Worm (Caenorhabditis elegans): ENCODE data around the gene C05C8.1.
A peak's percentile ranks its signal among the peaks of the same experiment; 100 is the strongest.

C05C8.1 gene

DNA sequence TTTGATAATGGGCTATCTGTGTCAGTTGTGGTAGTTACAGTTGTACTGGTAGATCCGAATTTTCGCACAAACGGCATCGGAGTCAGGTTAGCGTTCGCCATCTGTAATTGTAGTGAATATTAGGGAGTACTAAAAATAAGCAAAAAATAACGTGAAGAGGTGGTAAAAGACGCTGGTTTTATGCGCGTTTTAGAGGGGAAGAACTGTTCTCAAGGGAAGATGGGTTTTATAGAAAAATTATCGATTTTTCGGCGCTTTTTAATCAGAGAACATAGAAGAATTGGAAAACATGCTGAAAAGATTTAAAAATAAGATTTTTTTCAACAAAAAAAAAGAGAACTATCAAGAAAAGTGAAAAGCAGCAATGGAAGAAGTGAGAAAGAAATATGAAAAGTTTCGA, 16.4 kb upstream of the C05C8.1 start, which contains the start of gene C13F10.7:
C13F10.7 (minus strand) TSS at position 101 of the 400 bp plus-strand sequence.
- no peak for TF ChIP-seq ceh-39 (tag; optimal IDR thresholded peaks at IDR 0.05)

DNA sequence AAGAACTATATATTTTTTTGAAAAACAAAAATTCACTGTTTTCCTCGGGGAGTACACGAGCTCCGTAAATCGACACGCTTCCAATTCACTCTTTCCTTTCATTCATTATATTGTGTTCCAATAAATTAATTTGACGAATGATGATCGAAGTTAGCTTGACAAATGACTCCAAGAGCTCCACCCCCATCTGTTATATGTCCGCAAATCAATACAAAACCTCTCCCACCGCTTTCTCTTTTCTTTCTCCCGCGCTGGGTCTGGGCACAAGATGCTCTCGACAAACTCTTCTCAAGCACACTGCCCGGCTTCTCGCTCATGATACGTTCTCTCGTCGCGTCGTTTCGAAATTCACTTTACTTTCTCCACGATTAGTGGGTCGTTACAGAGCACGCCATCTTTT, 15.6 kb upstream of the C05C8.1 start, which contains the start of gene C13F10.1:
C13F10.1 (plus strand) TSS at position 138 of the 400 bp plus-strand sequence.
- TF ChIP-seq ces-1 (GFP tag; optimal IDR thresholded peaks at IDR 0.05) (peak; percentile 62), unc-120 (tag; optimal IDR thresholded peaks at IDR 0.05; ENCODE audit: poor library complexity, severe bottlenecking) (peak; percentile 31), mep-1 (tag; optimal IDR thresholded peaks at IDR 0.05) (no peak), hlh-1 (tag; optimal IDR thresholded peaks at IDR 0.05) (peak; percentile 32), nhr-76 (tag; optimal IDR thresholded peaks at IDR 0.05) (no peak), unc-62 (GFP tag; optimal IDR thresholded peaks at IDR 0.05) (peak; percentile 80)

DNA sequence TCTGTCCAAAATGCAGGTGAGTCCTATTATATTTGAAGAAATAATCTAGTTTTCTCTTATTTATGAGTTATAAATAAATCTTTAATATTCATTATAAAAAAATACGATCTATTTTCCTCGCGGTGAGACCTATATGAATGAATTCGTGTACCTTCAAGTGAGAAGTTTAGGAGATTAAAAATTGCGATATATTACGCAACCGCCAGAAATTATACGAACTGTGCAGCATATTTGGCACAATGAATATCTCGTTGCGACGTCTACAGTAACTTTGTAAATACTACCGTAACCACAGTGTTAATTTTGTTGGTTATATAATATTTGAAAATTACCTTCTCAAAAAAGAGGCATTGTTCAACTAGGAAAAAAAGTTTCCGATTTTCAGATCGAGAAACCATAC, 15.2 kb upstream of the C05C8.1 start:
- no peak for TF ChIP-seq ceh-39 (tag; optimal IDR thresholded peaks at IDR 0.05)
- TF ChIP-seq ces-1 (GFP tag; optimal IDR thresholded peaks at IDR 0.05) = no peak
- peak; percentile 72 for TF ChIP-seq zip-8 (tag; optimal IDR thresholded peaks at IDR 0.05)
- TF ChIP-seq lsy-2 (tag; optimal IDR thresholded peaks at IDR 0.05) = no peak

DNA sequence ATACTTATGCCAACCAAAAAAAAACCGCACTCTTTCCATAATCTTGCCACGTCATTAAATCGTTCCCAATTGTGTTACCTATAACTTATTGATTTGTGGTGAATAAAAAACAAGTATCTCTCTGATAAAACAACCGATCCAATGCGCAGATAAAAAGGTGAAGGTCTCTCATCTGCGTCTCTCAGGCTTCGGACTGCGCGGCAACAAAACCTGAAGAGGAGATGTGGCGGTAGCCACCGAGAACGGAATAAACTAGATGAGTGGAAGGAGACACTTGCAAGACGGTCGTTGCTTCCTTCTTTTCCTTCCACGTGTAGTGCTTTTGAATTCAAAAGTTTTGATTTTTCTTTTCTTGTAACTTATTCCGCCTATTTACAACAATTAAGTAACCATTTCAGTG, 14.6 kb upstream of the C05C8.1 start, which contains the start of gene fkb-3:
fkb-3 (plus strand) TSS at position 277 of the 400 bp plus-strand sequence.
- TF ChIP-seq hlh-1 (tag; optimal IDR thresholded peaks at IDR 0.05) (no peak), ham-2 (GFP tag; optimal IDR thresholded peaks at IDR 0.05) (no peak), ztf-11 (tag; optimal IDR thresholded peaks at IDR 0.05) (no peak), mls-2 (tag; optimal IDR thresholded peaks at IDR 0.05) (no peak), nhr-12 (tag; optimal IDR thresholded peaks at IDR 0.05) (no peak), zip-8 (tag; optimal IDR thresholded peaks at IDR 0.05) (no peak), nhr-2 (tag; optimal IDR thresholded peaks at IDR 0.05) (no peak), sptf-1 (tag; optimal IDR thresholded peaks at IDR 0.05) (no peak), tbx-8 (GFP tag; optimal IDR thresholded peaks at IDR 0.05) (no peak), unc-39 (tag; optimal IDR thresholded peaks at IDR 0.05) (no peak), ceh-39 (tag; optimal IDR thresholded peaks at IDR 0.05) (no peak), flh-1 (GFP tag; optimal IDR thresholded peaks at IDR 0.05) (no peak), unc-120 (tag; optimal IDR thresholded peaks at IDR 0.05; ENCODE audit: poor library complexity, severe bottlenecking) (no peak)

DNA sequence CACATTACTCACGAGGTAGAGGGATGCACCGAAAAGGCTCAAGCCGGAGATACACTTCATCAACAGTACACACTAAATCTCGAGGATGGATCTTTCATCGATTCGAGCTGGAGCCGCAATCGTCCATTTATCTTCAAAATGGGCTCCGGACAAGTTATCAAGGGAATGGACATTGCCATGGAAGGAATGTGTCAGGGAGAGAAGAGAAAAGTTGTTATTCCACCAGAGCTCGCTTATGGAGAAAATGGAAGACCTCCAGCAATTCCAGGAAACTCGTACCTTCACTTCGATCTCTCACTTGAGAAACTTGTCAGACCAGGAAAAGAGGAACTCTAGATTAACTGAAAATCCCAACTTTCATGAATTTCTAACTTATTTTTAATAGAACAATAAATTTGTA, 13.7 kb upstream of the C05C8.1 start:
- TF ChIP-seq lsy-2 (tag; optimal IDR thresholded peaks at IDR 0.05) (no peak), flh-1 (GFP tag; optimal IDR thresholded peaks at IDR 0.05) (no peak), ztf-11 (tag; optimal IDR thresholded peaks at IDR 0.05) (no peak), lin-32 (GFP tag; optimal IDR thresholded peaks at IDR 0.05) (no peak), ceh-83 (GFP tag; optimal IDR thresholded peaks at IDR 0.05) (no peak), unc-62 (GFP tag; optimal IDR thresholded peaks at IDR 0.05) (no peak), mls-2 (tag; optimal IDR thresholded peaks at IDR 0.05) (no peak), mep-1 (tag; optimal IDR thresholded peaks at IDR 0.05) (no peak), nhr-76 (tag; optimal IDR thresholded peaks at IDR 0.05) (no peak), nhr-237 (tag; optimal IDR thresholded peaks at IDR 0.05) (no peak), M03D4.4 (tag; optimal IDR thresholded peaks at IDR 0.05) (no peak), unc-120 (tag; optimal IDR thresholded peaks at IDR 0.05; ENCODE audit: poor library complexity, severe bottlenecking) (no peak), blmp-1 (tag; optimal IDR thresholded peaks at IDR 0.05) (no peak), ces-1 (GFP tag; optimal IDR thresholded peaks at IDR 0.05) (no peak), cnd-1 (tag; optimal IDR thresholded peaks at IDR 0.05) (no peak), nhr-2 (tag; optimal IDR thresholded peaks at IDR 0.05) (no peak), ceh-39 (tag; optimal IDR thresholded peaks at IDR 0.05) (no peak), unc-39 (tag; optimal IDR thresholded peaks at IDR 0.05) (no peak)

DNA sequence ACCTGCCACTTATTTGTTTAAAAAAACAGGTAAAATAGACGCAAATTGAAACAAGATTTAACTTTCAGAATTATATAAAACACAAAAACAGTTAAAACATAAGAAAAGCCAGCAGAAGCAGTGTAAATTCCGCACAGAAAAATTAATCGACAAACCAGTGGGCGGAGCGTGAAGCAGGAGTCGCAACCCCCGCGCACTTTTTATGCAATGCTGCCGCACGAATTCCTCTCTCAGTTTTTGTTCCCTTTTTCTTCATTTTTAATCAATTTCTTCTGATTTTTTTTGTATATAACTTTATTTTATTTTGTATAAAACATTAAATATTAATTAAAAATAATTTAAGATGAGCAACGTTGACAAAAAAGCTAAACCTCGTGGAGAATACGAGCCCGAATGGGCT, 8.7 kb upstream of the C05C8.1 start, which contains the start of the genes gei-6 and krr-1:
gei-6 (minus strand) TSS at position 2 of the 400 bp plus-strand sequence.
krr-1 (plus strand) TSS at position 344 of the 400 bp plus-strand sequence.
- TF ChIP-seq lin-13 (tag; optimal IDR thresholded peaks at IDR 0.05) (peak; percentile 74), lin-32 (GFP tag; optimal IDR thresholded peaks at IDR 0.05) (peak; percentile 74), ceh-83 (GFP tag; optimal IDR thresholded peaks at IDR 0.05) (peak; percentile 70), ces-1 (GFP tag; optimal IDR thresholded peaks at IDR 0.05) (peak; percentile 19), unc-39 (tag; optimal IDR thresholded peaks at IDR 0.05) (no peak), elt-1 (tag; optimal IDR thresholded peaks at IDR 0.05; ENCODE audit: borderline replicate concordance, insufficient read depth) (peak; percentile 60), nhr-2 (tag; optimal IDR thresholded peaks at IDR 0.05) (no peak), zip-8 (tag; optimal IDR thresholded peaks at IDR 0.05) (no peak), elt-3 (tag; optimal IDR thresholded peaks at IDR 0.05) (peak; percentile 1), nhr-76 (tag; optimal IDR thresholded peaks at IDR 0.05) (peak; percentile 44), cnd-1 (tag; optimal IDR thresholded peaks at IDR 0.05) (peak; percentile 80), snpc-4 (tag; optimal IDR thresholded peaks at IDR 0.05) (no peak), M03D4.4 (tag; optimal IDR thresholded peaks at IDR 0.05) (peak; percentile 91), unc-120 (tag; optimal IDR thresholded peaks at IDR 0.05; ENCODE audit: poor library complexity, severe bottlenecking) (peak; percentile 70), unc-62 (GFP tag; optimal IDR thresholded peaks at IDR 0.05) (peak; percentile 7), drap-1 (GFP tag; optimal IDR thresholded peaks at IDR 0.05) (peak; percentile 80), ham-2 (GFP tag; optimal IDR thresholded peaks at IDR 0.05) (peak; percentile 79), mab-5 (tag; optimal IDR thresholded peaks at IDR 0.05) (peak; percentile 31), pha-4 (tag; optimal IDR thresholded peaks at IDR 0.05) (peak; percentile 4), flh-1 (GFP tag; optimal IDR thresholded peaks at IDR 0.05) (peak; percentile 55), ceh-39 (tag; optimal IDR thresholded peaks at IDR 0.05) (no peak), hlh-1 (tag; optimal IDR thresholded peaks at IDR 0.05) (peak; percentile 86), blmp-1 (tag; optimal IDR thresholded peaks at IDR 0.05) (peak; percentile 81), mep-1 (tag; optimal IDR thresholded peaks at IDR 0.05) (peak; percentile 82), lsy-2 (tag; optimal IDR thresholded peaks at IDR 0.05) (peak; percentile 65), nhr-237 (tag; optimal IDR thresholded peaks at IDR 0.05) (peak; percentile 39), sem-2 (GFP tag; optimal IDR thresholded peaks at IDR 0.05) (peak; percentile 71), ceh-43 (GFP tag; optimal IDR thresholded peaks at IDR 0.05) (peak; percentile 89), sptf-1 (tag; optimal IDR thresholded peaks at IDR 0.05) (peak; percentile 94), nhr-12 (tag; optimal IDR thresholded peaks at IDR 0.05) (peak; percentile 46), ztf-11 (tag; optimal IDR thresholded peaks at IDR 0.05) (peak; percentile 89), bed-3 (GFP tag; optimal IDR thresholded peaks at IDR 0.05) (peak; percentile 73)

Data from whole organism, mixed stage, embryonic.